Fruit fly (Drosophila melanogaster): ENCODE results near the gene CG3842.

Gene CG3842

DNA sequence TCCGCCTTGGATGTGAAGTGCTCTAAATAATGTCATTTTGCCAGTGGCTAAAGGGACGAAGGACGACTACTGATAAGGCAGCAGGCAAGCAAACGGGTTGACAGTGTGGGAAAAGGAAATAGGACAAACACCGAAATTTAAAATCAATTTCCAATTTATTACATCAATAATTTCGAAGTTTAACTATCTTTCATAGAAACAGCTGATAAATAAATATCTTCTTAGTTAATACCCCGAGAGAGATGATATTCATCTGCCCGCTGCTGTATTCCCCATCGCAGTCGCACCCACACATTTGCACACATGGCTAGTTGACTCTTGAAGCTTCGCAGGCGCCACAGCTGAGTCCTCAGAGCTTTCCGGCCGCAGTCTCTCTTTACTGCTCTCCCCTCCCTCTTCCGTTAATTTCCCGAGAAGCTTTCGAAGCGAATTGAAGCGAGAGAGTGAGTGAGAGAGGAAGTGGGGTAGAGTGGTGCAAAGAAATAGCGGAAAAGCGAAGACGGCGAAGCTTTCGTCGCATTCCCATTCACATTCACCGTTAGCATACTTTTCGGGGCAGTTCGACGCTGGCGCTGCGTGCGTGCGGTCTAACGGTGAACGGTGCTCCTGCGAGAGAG is 20.6 kb upstream of the CG3842 start (continued):
- TF ChIP-seq Met (GFP tag; optimal IDR thresholded peaks at IDR 0.05) (peak; percentile 36), Smox (GFP tag; optimal IDR thresholded peaks at IDR 0.05) (peak; percentile 21), fd59A (GFP tag; optimal IDR thresholded peaks at IDR 0.05) (peak; percentile 15), Sox15 (GFP tag; optimal IDR thresholded peaks at IDR 0.05) (no peak), CG11294 (GFP tag; IDR thresholded peaks at IDR 0.05) (no peak; the same call in 1 of the 2 replicates), CG4318 (GFP tag; optimal IDR thresholded peaks at IDR 0.05) (peak; percentile 11), CG11902 (GFP tag; optimal IDR thresholded peaks at IDR 0.05) (no peak), CG6163 (GFP tag; IDR thresholded peaks at IDR 0.05) (peak; percentile 72), CG6276 (GFP tag; optimal IDR thresholded peaks at IDR 0.05) (peak; percentile 32), CG34406 (GFP tag; optimal IDR thresholded peaks at IDR 0.05) (peak; percentile 23), svp (GFP tag) (peak; percentile 73), fd85E (GFP tag; optimal IDR thresholded peaks at IDR 0.05) (no peak), achi (GFP tag; optimal IDR thresholded peaks at IDR 0.05) (peak; percentile 20), vri (GFP tag; optimal IDR thresholded peaks at IDR 0.05) (no peak), lz (GFP tag; optimal IDR thresholded peaks at IDR 0.05) (peak; percentile 29)

DNA sequence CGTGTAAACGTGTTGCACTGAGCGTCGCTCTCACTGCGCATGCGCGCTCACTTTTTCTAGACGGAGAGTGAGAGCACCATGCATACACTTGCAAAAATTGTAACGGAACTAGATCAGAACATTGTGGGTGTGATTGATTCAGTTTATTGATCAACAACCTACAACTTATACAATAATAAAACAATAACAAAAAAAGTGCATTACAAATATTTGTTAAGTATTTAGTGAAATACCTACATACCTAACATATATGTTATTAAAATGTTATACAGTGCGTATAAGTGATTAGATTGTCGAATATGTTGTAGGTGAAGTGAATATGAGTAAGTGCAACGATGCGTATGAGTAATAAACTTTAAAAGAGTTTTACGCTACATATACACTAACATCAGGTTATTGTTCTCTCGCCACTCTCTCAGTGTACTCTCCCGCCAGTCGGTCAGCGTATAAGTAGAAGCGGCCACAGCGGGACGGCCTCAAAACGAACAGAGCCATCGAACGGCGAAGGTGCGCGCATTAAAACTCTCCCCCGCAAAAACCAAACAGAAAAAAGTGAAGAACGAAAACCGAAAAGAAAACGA is 7.1 kb upstream of the CG3842 start, which contains the start of gene CG42240:
CG42240 (plus strand) TSS at position 474 of the 581 bp plus-strand sequence.
- TF ChIP-seq Hr4 (GFP tag; optimal IDR thresholded peaks at IDR 0.05) = peak; percentile 95
- peak; percentile 88 for TF ChIP-seq CG31627 (GFP tag; optimal IDR thresholded peaks at IDR 0.05)
- TF ChIP-seq acj6 (GFP tag; optimal IDR thresholded peaks at IDR 0.05) = peak; percentile 92
- TF ChIP-seq CG11294 (GFP tag; IDR thresholded peaks at IDR 0.05) = peak; percentile 69
- peak; percentile 92 for TF ChIP-seq CG3032 (tag; optimal IDR thresholded peaks at IDR 0.05)
- TF ChIP-seq Gug (GFP tag; IDR thresholded peaks at IDR 0.05) = peak; percentile 73
- TF ChIP-seq Blimp-1 (GFP tag; optimal IDR thresholded peaks at IDR 0.05) = peak; percentile 86
- TF ChIP-seq CG10669 (GFP tag; optimal IDR thresholded peaks at IDR 0.05) = peak; percentile 94
- TF ChIP-seq CG6792 (GFP tag; optimal IDR thresholded peaks at IDR 0.05) = peak; percentile 95
- peak; percentile 94 for TF ChIP-seq OdsH (GFP tag; optimal IDR thresholded peaks at IDR 0.05)
- TF ChIP-seq dsx (GFP tag; optimal IDR thresholded peaks at IDR 0.05; ENCODE audit: poor library complexity, severe bottlenecking) = peak; percentile 91
- peak; percentile 93 for TF ChIP-seq Sox14 (GFP tag; optimal IDR thresholded peaks at IDR 0.05)
- peak; percentile 82 for TF ChIP-seq Sox15 (GFP tag; optimal IDR thresholded peaks at IDR 0.05)
- TF ChIP-seq CG3919 (GFP tag; optimal IDR thresholded peaks at IDR 0.05) = peak; percentile 95
- peak; percentile 75 to 96 for TF ChIP-seq salr (GFP tag; optimal IDR thresholded peaks at IDR 0.05)
- TF ChIP-seq CG8632 (GFP tag; optimal IDR thresholded peaks at IDR 0.05) = peak; percentile 94
- peak; percentile 82 for TF ChIP-seq CG11902 (GFP tag; optimal IDR thresholded peaks at IDR 0.05)
- TF ChIP-seq Eip75B (GFP tag; optimal IDR thresholded peaks at IDR 0.05) = peak; percentile 96
- TF ChIP-seq pdm3 (GFP tag; optimal IDR thresholded peaks at IDR 0.05) = peak; percentile 95
- TF ChIP-seq svp (GFP tag) = peak; percentile 97
- peak; percentile 92 for TF ChIP-seq CG16779 (tag; optimal IDR thresholded peaks at IDR 0.05)
- TF ChIP-seq Eip93F (GFP tag; optimal IDR thresholded peaks at IDR 0.05) = peak; percentile 65
- TF ChIP-seq dac (GFP tag; optimal IDR thresholded peaks at IDR 0.05) = peak; percentile 90
- TF ChIP-seq lz (GFP tag; optimal IDR thresholded peaks at IDR 0.05) = peak; percentile 94
- peak; percentile 95 for TF ChIP-seq Sox102F (GFP tag; optimal IDR thresholded peaks at IDR 0.05)
- TF ChIP-seq topi (GFP tag; optimal IDR thresholded peaks at IDR 0.05) = peak; percentile 93
- TF ChIP-seq fkh (GFP tag; optimal IDR thresholded peaks at IDR 0.05) = peak; percentile 5
- peak; percentile 66 for TF ChIP-seq eg (GFP tag; IDR thresholded peaks at IDR 0.05)
- peak; percentile 86 for TF ChIP-seq Ets21C (GFP tag; optimal IDR thresholded peaks at IDR 0.05)
- TF ChIP-seq CG34406 (GFP tag; optimal IDR thresholded peaks at IDR 0.05) = peak; percentile 95
- peak; percentile 96 for TF ChIP-seq net (GFP tag; optimal IDR thresholded peaks at IDR 0.05)
- TF ChIP-seq CG11762 (GFP tag; optimal IDR thresholded peaks at IDR 0.05; ENCODE audit: insufficient read depth) = peak; percentile 91
- TF ChIP-seq Eip78C (GFP tag) = peak; percentile 99
- TF ChIP-seq vri (GFP tag; optimal IDR thresholded peaks at IDR 0.05) = peak; percentile 87
- TF ChIP-seq cyc (GFP tag; optimal IDR thresholded peaks at IDR 0.05) = peak; percentile 88
- TF ChIP-seq Ets96B (tag; optimal IDR thresholded peaks at IDR 0.05) = peak; percentile 92
- peak; percentile 86 for TF ChIP-seq CG9139 (GFP tag; optimal IDR thresholded peaks at IDR 0.05)
- peak; percentile 92 for TF ChIP-seq CG15336 (GFP tag; IDR thresholded peaks at IDR 0.05)
- TF ChIP-seq ss (GFP tag; optimal IDR thresholded peaks at IDR 0.05) = peak; percentile 93 to 95
- peak; percentile 95 for TF ChIP-seq Met (GFP tag; optimal IDR thresholded peaks at IDR 0.05)
- peak; percentile 95 for TF ChIP-seq CG4318 (GFP tag; optimal IDR thresholded peaks at IDR 0.05)

Data from whole organism, prepupa.